Worm (Caenorhabditis elegans) whole organism, L3 larva: Measurements from ENCODE around the gene math-34.

ENCODE experiments used
- egl-27 ChIP-seq: sonication (generic microtip); optimal IDR thresholded peaks from 4 replicates; lab custom pipeline; 2017; ENCODE audit warnings: missing biosample characterization, missing genetic modification reagents, missing genetic modification characterization
- fos-1 ChIP-seq: fragments of 150-350 bp; optimal IDR thresholded peaks from 2 replicates; lab custom pipeline; 2014; ENCODE audit warnings: missing biosample characterization, missing genetic modification characterization
- mdl-1 ChIP-seq: fragments of 150-350 bp; optimal IDR thresholded peaks from 2 replicates; lab custom pipeline; 2014; ENCODE audit warnings: missing biosample characterization, missing genetic modification characterization
- nhr-11 ChIP-seq: fragments of 150-350 bp; optimal IDR thresholded peaks from 2 replicates; lab custom pipeline; 2014; ENCODE audit warnings: missing biosample characterization, missing genetic modification characterization
- nhr-12 ChIP-seq: fragments of 150-350 bp; optimal IDR thresholded peaks from 2 replicates; lab custom pipeline; 2014; ENCODE audit warnings: missing biosample characterization, missing genetic modification characterization
- nhr-23 ChIP-seq: fragments of 150-350 bp; optimal IDR thresholded peaks from 2 replicates; lab custom pipeline; 2014; ENCODE audit warnings: missing biosample characterization, missing genetic modification reagents, missing genetic modification characterization
- nhr-28 ChIP-seq: fragments of 150-350 bp; optimal IDR thresholded peaks from 2 replicates; lab custom pipeline; 2014; ENCODE audit warnings: missing biosample characterization, missing genetic modification characterization
- snpc-4 ChIP-seq: fragments of 150-350 bp; optimal IDR thresholded peaks from 2 replicates; lab custom pipeline; 2014; ENCODE audit warnings: missing biosample characterization, missing genetic modification characterization
- tbx-2 ChIP-seq: sonication (generic microtip); optimal IDR thresholded peaks from 2 replicates; lab custom pipeline; 2016; ENCODE audit warnings: mild to moderate bottlenecking, missing genetic modification characterization, missing compliant biosample characterization
- unc-39 ChIP-seq: sonication (generic microtip); optimal IDR thresholded peaks from 4 replicates; lab custom pipeline; 2017; ENCODE audit warnings: missing biosample characterization, missing genetic modification characterization
- unc-62 ChIP-seq: fragments of 150-350 bp; sonication (generic microtip); optimal IDR thresholded peaks from 4 replicates; lab custom pipeline; 2014; ENCODE audit warnings: missing biosample characterization, missing genetic modification reagents, missing genetic modification characterization

DNA sequence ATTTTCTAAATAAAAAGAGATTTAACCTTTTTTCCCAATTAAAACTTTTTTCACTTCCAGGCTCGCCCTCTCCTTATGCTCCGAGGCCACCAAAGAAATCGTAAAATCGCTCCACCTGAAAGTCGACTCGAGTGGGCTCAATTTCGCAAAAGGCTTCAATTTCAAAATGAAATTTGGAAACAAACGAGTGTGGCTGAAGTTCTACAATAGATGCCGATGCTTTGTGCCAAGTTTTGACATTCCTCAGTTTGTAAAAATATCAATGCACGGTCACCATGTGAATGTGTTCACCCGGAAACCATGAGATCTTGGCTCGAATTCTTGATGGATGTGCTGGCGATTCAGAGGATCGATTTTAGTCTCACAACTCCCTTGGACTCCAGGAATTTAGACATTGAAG is 2.1 kb upstream of the math-34 start, which contains the start of gene M01D1.12:
- TF ChIP-seq tbx-2 (tag; lab: Kevin White, UChicago) (no peak), nhr-11 (tag; lab: Kevin White, UChicago) (no peak), nhr-28 (tag; lab: Kevin White, UChicago) (no peak), mdl-1 (tag; lab: Kevin White, UChicago) (no peak), nhr-23 (tag; lab: Kevin White, UChicago) (no peak), snpc-4 (no peak), egl-27 (no peak), unc-39 (tag; lab: Kevin White, UChicago) (no peak), nhr-12 (tag; lab: Kevin White, UChicago) (no peak), fos-1 (tag; lab: Kevin White, UChicago) (no peak), unc-62 (GFP tag; lab: Kevin White, UChicago) (no peak)
